Fruit fly (Drosophila melanogaster): ENCODE data around the gene Spp.

Gene Spp

dm6 chr2L:512028-512427 is 32.4 kb downstream of the Spp start (continued):
- TF ChIP-seq peb (GFP tag; IDR thresholded peaks at IDR 0.05) (no peak), CG14667 (GFP tag; IDR thresholded peaks at IDR 0.05) (0 out of 2 replicates have a peak, but pooled peaks have one; percentile 18), lmd (GFP tag; IDR thresholded peaks at IDR 0.05) (peak; percentile 68), CG9437 (GFP tag; optimal IDR thresholded peaks at IDR 0.05) (peak; percentile 32), dpn (GFP tag; optimal IDR thresholded peaks at IDR 0.05) (peak; percentile 23 to 67), Rfx (GFP tag; IDR thresholded peaks at IDR 0.05) (peak; percentile 73), onecut (GFP tag; IDR thresholded peaks at IDR 0.05) (peak; percentile 57; the same call in 1 of the 2 replicates), CG12219 (GFP tag; optimal IDR thresholded peaks at IDR 0.05) (no peak), otp (GFP tag; IDR thresholded peaks at IDR 0.05) (peak; percentile 51; the same call in 1 of the 3 replicates), CG7556 (GFP tag; optimal IDR thresholded peaks at IDR 0.05) (peak; percentile 50), CG6272 (GFP tag; IDR thresholded peaks at IDR 0.05) (no peak), CG2116 (GFP tag; optimal IDR thresholded peaks at IDR 0.05) (no peak), Ssrp (tag; optimal IDR thresholded peaks at IDR 0.05) (peak; percentile 56), CG6813 (GFP tag; optimal IDR thresholded peaks at IDR 0.05) (no peak), CG10321 (GFP tag; IDR thresholded peaks at IDR 0.05) (no peak), Kr (GFP tag; optimal IDR thresholded peaks at IDR 0.05) (no peak), CG3163 (GFP tag; optimal IDR thresholded peaks at IDR 0.05) (no peak), CG11085 (GFP tag; IDR thresholded peaks at IDR 0.05) (no peak), CG3995 (GFP tag; optimal IDR thresholded peaks at IDR 0.05) (no peak), Dip2 (GFP tag; IDR thresholded peaks at IDR 0.05) (no peak), CG4820 (GFP tag; optimal IDR thresholded peaks at IDR 0.05) (peak; percentile 48), CG17912 (GFP tag; optimal IDR thresholded peaks at IDR 0.05) (no peak), pita (GFP tag; optimal IDR thresholded peaks at IDR 0.05) (no peak), sima (GFP tag; optimal IDR thresholded peaks at IDR 0.05) (no peak), Adf1 (GFP tag; IDR thresholded peaks at IDR 0.05) (0 out of 2 replicates have a peak, but pooled peaks have one; percentile 28), br (optimal IDR thresholded peaks at IDR 0.05) (no peak), Atf3 (GFP tag; optimal IDR thresholded peaks at IDR 0.05) (no peak), Hr51 (GFP tag; optimal IDR thresholded peaks at IDR 0.05) (peak; percentile 37 to 75), gcm (GFP tag; optimal IDR thresholded peaks at IDR 0.05) (peak; percentile 53), CG4404 (GFP tag; IDR thresholded peaks at IDR 0.05) (no peak), CG6689 (GFP tag; IDR thresholded peaks at IDR 0.05) (peak; percentile 36; the same call in 1 of the 2 replicates), CG15696 (tag; optimal IDR thresholded peaks at IDR 0.05) (no peak), Lpt (GFP tag; optimal IDR thresholded peaks at IDR 0.05) (no peak), Hmr (GFP tag; optimal IDR thresholded peaks at IDR 0.05) (peak; percentile 54), ATbp (GFP tag; optimal IDR thresholded peaks at IDR 0.05) (peak; percentile 71), Dref (GFP tag; IDR thresholded peaks at IDR 0.05) (no peak), ase (GFP tag; IDR thresholded peaks at IDR 0.05) (no peak), gro (GFP tag; optimal IDR thresholded peaks at IDR 0.05) (no peak), CG32767 (GFP tag; IDR thresholded peaks at IDR 0.05) (0 out of 2 replicates have a peak, but pooled peaks have one; percentile 20), abd-A (tag; optimal IDR thresholded peaks at IDR 0.05) (no peak), ro (GFP tag; IDR thresholded peaks at IDR 0.05) (no peak), Jarid2 (GFP tag; optimal IDR thresholded peaks at IDR 0.05) (no peak), Sox100B (GFP tag; optimal IDR thresholded peaks at IDR 0.05) (no peak), nerfin-1 (tag; optimal IDR thresholded peaks at IDR 0.05) (no peak), eyg (GFP tag; optimal IDR thresholded peaks at IDR 0.05) (no peak), B-H2 (GFP tag; optimal IDR thresholded peaks at IDR 0.05) (no peak), yki (optimal IDR thresholded peaks at IDR 0.05) (no peak), CG15514 (GFP tag; optimal IDR thresholded peaks at IDR 0.05) (peak; percentile 7), org-1 (GFP tag; optimal IDR thresholded peaks at IDR 0.05) (peak; percentile 52), fd3F (GFP tag; optimal IDR thresholded peaks at IDR 0.05) (peak; percentile 23), Nf-YB (GFP tag; optimal IDR thresholded peaks at IDR 0.05) (peak; percentile 26), CG15011 (GFP tag; optimal IDR thresholded peaks at IDR 0.05) (no peak)

Measured in whole organism, embryonic.